Worm (Caenorhabditis elegans): ENCODE data around the gene F58G1.8.

- TF ChIP-seq tra-4 (tag; optimal IDR thresholded peaks at IDR 0.05) (no peak), hnd-1 (tag; optimal IDR thresholded peaks at IDR 0.05) (no peak), tbx-37 (GFP tag; conservative IDR thresholded peaks at IDR 0.05) (no peak), ets-7 (tag; optimal IDR thresholded peaks at IDR 0.05) (no peak), ama-1 (optimal IDR thresholded peaks at IDR 0.05) (no peak), hmbx-1 (tag; optimal IDR thresholded peaks at IDR 0.05) (no peak), flt-1 (GFP tag; IDR thresholded peaks at IDR 0.05) (no peak), ceh-13 (GFP tag; optimal IDR thresholded peaks at IDR 0.05) (no peak), hmg-4 (GFP tag; optimal IDR thresholded peaks at IDR 0.05) (no peak), scrt-1 (GFP tag; IDR thresholded peaks at IDR 0.05) (no peak), sea-1 (GFP tag; conservative IDR thresholded peaks at IDR 0.05) (no peak), B0310.2 (tag; optimal IDR thresholded peaks at IDR 0.05) (no peak)
These were observed 21.3 kb downstream of the F58G1.8 start, which contains the start of gene clec-66 for ce11 chrII:12904174-12904573.
